Worm (Caenorhabditis elegans): Measurements from ENCODE around the gene wrt-2.

The wrt-2 gene

ce11 chrX:3045466-3045865 lies 48.7 kb downstream of the wrt-2 start, which contains the start of gene cnnm-3:
Gene cnnm-3 (minus strand): TSS chrX:3045847.
- TF ChIP-seq snpc-4 (tag; optimal IDR thresholded peaks at IDR 0.05) (no peak), spr-1 (tag; optimal IDR thresholded peaks at IDR 0.05) (no peak), lim-7 (GFP tag; IDR thresholded peaks at IDR 0.05) (no peak), T20F7.1 (GFP tag; optimal IDR thresholded peaks at IDR 0.05) (no peak), F49E8.2 (tag; optimal IDR thresholded peaks at IDR 0.05; ENCODE audit: borderline replicate concordance) (no peak), T26A8.4 (GFP tag; IDR thresholded peaks at IDR 0.05) (no peak), ceh-62 (tag; optimal IDR thresholded peaks at IDR 0.05) (no peak), lin-13 (GFP tag; optimal IDR thresholded peaks at IDR 0.05) (no peak), vab-7 (GFP tag; IDR thresholded peaks at IDR 0.05) (no peak), nhr-77 (tag; optimal IDR thresholded peaks at IDR 0.05) (no peak), nhr-237 (tag; optimal IDR thresholded peaks at IDR 0.05) (no peak), egl-43 (GFP tag; IDR thresholded peaks at IDR 0.05) (no peak), lir-3 (tag; optimal IDR thresholded peaks at IDR 0.05) (no peak), ztf-11 (tag; optimal IDR thresholded peaks at IDR 0.05) (no peak), tra-1 (GFP tag; IDR thresholded peaks at IDR 0.05) (0 out of 2 replicates have a peak, but pooled peaks have one; percentile 5), hlh-30 (tag; optimal IDR thresholded peaks at IDR 0.05; ENCODE audit: insufficient read depth) (no peak), hlh-11 (tag; optimal IDR thresholded peaks at IDR 0.05) (peak; percentile 19), lin-39 (tag; optimal IDR thresholded peaks at IDR 0.05) (no peak), dve-1 (tag; optimal IDR thresholded peaks at IDR 0.05; ENCODE audit: insufficient read depth) (no peak), fos-1 (tag; optimal IDR thresholded peaks at IDR 0.05) (no peak), nhr-11 (tag; optimal IDR thresholded peaks at IDR 0.05) (no peak), lin-15B (tag; optimal IDR thresholded peaks at IDR 0.05) (no peak), Y75B8A.6 (GFP tag; IDR thresholded peaks at IDR 0.05) (no peak), dmd-6 (GFP tag; IDR thresholded peaks at IDR 0.05) (peak; percentile 74), F37D6.2 (tag; optimal IDR thresholded peaks at IDR 0.05) (no peak)

Data from whole organism, L4 larva.